Comparison of ENCODE assay signal across 3 fruit fly cellular contexts in genomic region chr2L:2845634-2846033, dm6.
TF ChIP-seq lines count a peak whose summit lies in the region.

TSS of gene CG18557 (minus strand) at chr2L:2845734.

TF ChIP-seq in whole organism, adult, 20 proteins besides CTCF, POLR2A, EP300 and RAD21:
- TF ChIP-seq ovo (GFP tag; optimal IDR thresholded peaks at IDR 0.05; lab: Kevin White, UChicago) (no peak), cic (GFP tag; optimal IDR thresholded peaks at IDR 0.05; lab: Kevin White, UChicago) (no peak), kay (GFP tag; lab: Kevin White, UChicago; ENCODE audit: borderline replicate concordance) (peak; percentile 55), CG5204 (GFP tag; optimal IDR thresholded peaks at IDR 0.05; lab: Kevin White, UChicago) (no peak), bab1 (GFP tag; optimal IDR thresholded peaks at IDR 0.05; lab: Kevin White, UChicago) (no peak)

TF ChIP-seq in whole organism, prepupa, 60 proteins besides CTCF, POLR2A, EP300 and RAD21:
- TF ChIP-seq svp (GFP tag; lab: Kevin White, UChicago) (peak; percentile 77), Hr38 (GFP tag; optimal IDR thresholded peaks at IDR 0.05; lab: Kevin White, UChicago) (no peak)
TF ChIP-seq in whole organism, prepupa: peak in this region for 1.

TF ChIP-seq in whole organism, wandering third instar larva, 38 proteins besides CTCF, POLR2A, EP300 and RAD21:
- TF ChIP-seq sage (GFP tag; optimal IDR thresholded peaks at IDR 0.05; lab: Kevin White, UChicago), result no peak
- TF ChIP-seq brk (GFP tag; optimal IDR thresholded peaks at IDR 0.05; lab: Kevin White, UChicago), result no peak
- peak; percentile 1 for TF ChIP-seq fru (GFP tag; optimal IDR thresholded peaks at IDR 0.05; lab: Kevin White, UChicago)
- no peak for TF ChIP-seq Rel (GFP tag; optimal IDR thresholded peaks at IDR 0.05; lab: Kevin White, UChicago)
- peak; percentile 31 for TF ChIP-seq Rel (tag; optimal IDR thresholded peaks at IDR 0.05; lab: Kevin White, UChicago)
- TF ChIP-seq Mio (GFP tag; optimal IDR thresholded peaks at IDR 0.05; lab: Kevin White, UChicago), result no peak
